Fruit fly (Drosophila melanogaster) whole organism, pupa: ENCODE data around the gene Nse1.

ENCODE experiments used
- EcR ChIP-seq: fragments of 200-800 bp; sonication (Bioruptor generic); optimal IDR thresholded peaks from 3 replicates; lab custom pipeline; 2019; ENCODE audit warnings: missing biosample characterization, missing genetic modification characterization, mild to moderate bottlenecking, moderate library complexity, missing genetic modification reagents
- Ets98B ChIP-seq: fragments of 200-800 bp; sonication (Bioruptor generic); IDR thresholded peaks from 2 replicates; pipeline ENCODE4 v1.3.6; 2022; ENCODE audit warnings: missing biosample characterization, missing genetic modification characterization
- Pif1A ChIP-seq: fragments of 200-800 bp; sonication (Bioruptor generic); optimal IDR thresholded peaks from 3 replicates; lab custom pipeline; 2016; ENCODE audit warnings: missing biosample characterization, missing genetic modification characterization
- Pif1B ChIP-seq: fragments of 200-800 bp; sonication (Bioruptor generic); optimal IDR thresholded peaks from 3 replicates; lab custom pipeline; 2016; ENCODE audit warnings: missing biosample characterization, missing genetic modification characterization

dm6 chr2L:6716921-6717320, 39.5 kb upstream of the Nse1 start:
- TF ChIP-seq Ets98B (GFP tag; lab: Robert Waterston, UW) (no peak), Pif1B (GFP tag; lab: Kevin White, UChicago) (no peak), Pif1A (GFP tag; lab: Kevin White, UChicago) (no peak), EcR (GFP tag; lab: Kevin White, UChicago) (no peak)
